Worm (Caenorhabditis elegans) whole organism, L1 larva: ENCODE data around the gene fbxb-114.

Experiments
- ceh-82 ChIP-seq, 3 experiments: fragments of 150-350 bp in 1 of 3; sonication (generic microtip) in 2 of 3; optimal IDR thresholded peaks; 2 replicates each; lab custom pipeline; 2014 to 2017; ENCODE audit warnings: missing biosample characterization in 3 of 3, missing genetic modification characterization in 3 of 3
- elt-2 ChIP-seq: sonication (generic microtip); optimal IDR thresholded peaks from 2 replicates; lab custom pipeline; 2016; ENCODE audit warnings: missing genetic modification characterization, mild to moderate bottlenecking, inconsistent platforms, missing compliant biosample characterization, missing genetic modification reagents
- nhr-12 ChIP-seq: sonication (generic microtip); optimal IDR thresholded peaks from 2 replicates; lab custom pipeline; 2017; ENCODE audit warnings: missing biosample characterization, missing genetic modification characterization

DNA sequence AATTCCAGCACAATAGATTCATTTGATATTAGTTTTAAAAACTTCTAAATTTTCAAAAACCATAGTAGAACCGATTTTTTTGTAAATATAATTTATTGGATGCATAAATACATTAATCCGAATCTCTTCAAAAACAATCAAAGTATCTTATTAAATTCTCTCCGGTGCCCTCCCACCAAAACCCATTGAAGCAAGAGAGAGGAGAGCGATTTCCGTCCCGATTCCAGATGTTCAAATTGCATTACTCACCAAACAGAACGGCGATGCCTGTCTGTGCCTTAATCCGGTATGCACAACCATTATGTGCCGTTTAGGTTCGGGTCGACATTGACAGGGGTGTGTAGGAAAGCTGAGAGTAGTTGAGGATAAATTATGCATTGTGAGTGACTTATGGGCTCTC lies 38.7 kb downstream of the fbxb-114 start:
- TF ChIP-seq ceh-82 (tag; optimal IDR thresholded peaks at IDR 0.05; lab: Kevin White, UChicago) (no peak), nhr-12 (tag; lab: Kevin White, UChicago) (no peak), elt-2 (tag; lab: Kevin White, UChicago) (no peak)
